Worm (Caenorhabditis elegans) whole organism, L1 larva: ENCODE measurements around the gene exc-7.

ENCODE experiments used
- ceh-82 ChIP-seq, 3 experiments: fragments of 150-350 bp in 1 of 3; sonication (generic microtip) in 2 of 3; optimal IDR thresholded peaks; 2 replicates each; lab custom pipeline; 2014 to 2017; ENCODE audit warnings: missing biosample characterization in 3 of 3, missing genetic modification characterization in 3 of 3
- dsc-1 ChIP-seq: sonication (generic microtip); optimal IDR thresholded peaks from 2 replicates; lab custom pipeline; 2016; ENCODE audit warnings: mild to moderate bottlenecking, missing genetic modification characterization, missing compliant biosample characterization
- efl-3 ChIP-seq: fragments of 200-800 bp; sonication (Bioruptor generic); optimal IDR thresholded peaks from 2 replicates; lab custom pipeline; 2018; ENCODE audit warnings: mild to moderate bottlenecking, missing genetic modification characterization, missing compliant biosample characterization
- elt-3 ChIP-seq, 6 experiments: fragments of 150-350 bp in 1 of 6; sonication (generic microtip); optimal IDR thresholded peaks; 2 replicates each; lab custom pipeline; 2017 to 2018; ENCODE audit warnings: missing biosample characterization in 6 of 6, missing genetic modification characterization in 6 of 6, inconsistent platforms in 1 of 6
- fkh-10 ChIP-seq: sonication (generic microtip); optimal IDR thresholded peaks from 2 replicates; lab custom pipeline; 2017; ENCODE audit warnings: missing biosample characterization, missing genetic modification reagents, missing genetic modification characterization
- lin-15B ChIP-seq: fragments of 150-350 bp; sonication (generic microtip); optimal IDR thresholded peaks from 3 replicates; lab custom pipeline; 2014; ENCODE audit warnings: missing biosample characterization, missing genetic modification characterization
- skn-1 ChIP-seq: fragments of 150-350 bp; optimal IDR thresholded peaks from 2 replicates; lab custom pipeline; 2014; ENCODE audit warnings: missing biosample characterization, missing genetic modification characterization
- unc-98 ChIP-seq: fragments of 200-800 bp; sonication (Bioruptor generic); IDR thresholded peaks from 2 replicates; pipeline ENCODE4 v1.3.6; 2022; ENCODE audit warnings: missing genetic modification characterization, missing compliant biosample characterization

DNA sequence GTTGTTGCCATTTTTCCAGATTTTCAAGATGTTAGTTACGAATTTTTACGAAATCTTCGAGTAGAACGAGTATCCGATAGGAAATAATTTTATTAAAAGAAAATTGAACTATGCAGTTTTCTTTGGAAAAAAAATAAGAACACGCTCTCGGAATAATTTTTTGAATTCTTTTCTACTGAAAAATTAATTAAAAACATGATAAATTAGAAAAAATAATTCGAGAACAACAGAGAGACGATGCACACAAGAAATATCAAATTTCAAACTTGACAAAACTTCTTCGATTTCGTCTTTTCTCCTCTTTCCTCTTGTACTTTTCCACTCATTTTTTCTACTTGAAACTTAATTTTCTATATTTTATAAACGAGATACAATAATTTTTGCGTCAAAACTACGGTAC lies 15.8 kb upstream of the exc-7 start, which contains the start of gene F35H8.4:
- no peak for TF ChIP-seq ceh-82 (tag; optimal IDR thresholded peaks at IDR 0.05; lab: Kevin White, UChicago)
- TF ChIP-seq efl-3 (GFP tag; lab: Kevin White, UChicago): no peak
- no peak for TF ChIP-seq lin-15B (tag; lab: Kevin White, UChicago)
- no peak for TF ChIP-seq elt-3 (tag; optimal IDR thresholded peaks at IDR 0.05; lab: Kevin White, UChicago)
- no peak for TF ChIP-seq skn-1 (tag; lab: Kevin White, UChicago)
- TF ChIP-seq fkh-10: no peak
- no peak for TF ChIP-seq unc-98 (GFP tag; lab: Robert Waterston, UW)
- no peak for TF ChIP-seq dsc-1 (tag; lab: Kevin White, UChicago)
